Worm (Caenorhabditis elegans) whole organism, L3 larva: ENCODE measurements around the gene ncx-10.

Experiments used
- R02D3.7 ChIP-seq: fragments of 150-350 bp; optimal IDR thresholded peaks from 2 replicates; lab custom pipeline; 2014; ENCODE audit warnings: missing biosample characterization, missing genetic modification characterization
- ZK546.5 ChIP-seq: sonication (generic microtip); optimal IDR thresholded peaks from 2 replicates; lab custom pipeline; 2017; ENCODE audit warnings: missing biosample characterization, missing genetic modification characterization
- ama-1 ChIP-seq: fragments of 150-350 bp; optimal IDR thresholded peaks from 2 replicates; lab custom pipeline; 2018
- ceh-28 ChIP-seq: fragments of 150-350 bp; optimal IDR thresholded peaks from 2 replicates; lab custom pipeline; 2014; ENCODE audit warnings: missing biosample characterization, missing genetic modification reagents, missing genetic modification characterization
- ceh-9 ChIP-seq: sonication (generic microtip); optimal IDR thresholded peaks from 2 replicates; lab custom pipeline; 2018; ENCODE audit warnings: missing biosample characterization, missing genetic modification characterization
- daf-12 ChIP-seq: fragments of 150-350 bp; optimal IDR thresholded peaks from 2 replicates; lab custom pipeline; 2014; ENCODE audit warnings: missing biosample characterization, missing genetic modification reagents, missing genetic modification characterization
- egl-27 ChIP-seq: sonication (generic microtip); optimal IDR thresholded peaks from 4 replicates; lab custom pipeline; 2017; ENCODE audit warnings: missing biosample characterization, missing genetic modification reagents, missing genetic modification characterization
- egl-5 ChIP-seq: fragments of 150-350 bp; optimal IDR thresholded peaks from 2 replicates; lab custom pipeline; 2017; ENCODE audit warnings: missing biosample characterization, missing genetic modification reagents, missing genetic modification characterization, inconsistent platforms
- elt-1 ChIP-seq: fragments of 150-350 bp; optimal IDR thresholded peaks from 2 replicates; lab custom pipeline; 2014; ENCODE audit warnings: missing biosample characterization, missing genetic modification characterization
- elt-2 ChIP-seq: sonication (generic microtip); optimal IDR thresholded peaks from 2 replicates; lab custom pipeline; 2016; ENCODE audit warnings: missing genetic modification reagents, mild to moderate bottlenecking, missing genetic modification characterization, missing compliant biosample characterization
- elt-3 ChIP-seq, 3 experiments: fragments of 150-350 bp in 1 of 3; sonication (generic microtip) in 2 of 3; optimal IDR thresholded peaks; 2 replicates in 2 of 3; 4 replicates in 1 of 3; lab custom pipeline; 2014 to 2017; ENCODE audit warnings: missing biosample characterization in 3 of 3, missing genetic modification characterization in 3 of 3
- eor-1 ChIP-seq, 2 experiments: fragments of 150-350 bp; optimal IDR thresholded peaks; 2 replicates each; lab custom pipeline; 2014 to 2018; ENCODE audit warnings: missing biosample characterization in 2 of 2, missing genetic modification characterization in 2 of 2
- fkh-10 ChIP-seq: sonication (generic microtip); optimal IDR thresholded peaks from 2 replicates; lab custom pipeline; 2017; ENCODE audit warnings: missing biosample characterization, missing genetic modification reagents, missing genetic modification characterization
- fos-1 ChIP-seq: fragments of 150-350 bp; optimal IDR thresholded peaks from 2 replicates; lab custom pipeline; 2014; ENCODE audit warnings: missing biosample characterization, missing genetic modification characterization
- hmg-11 ChIP-seq: sonication (generic microtip); optimal IDR thresholded peaks from 2 replicates; lab custom pipeline; 2016; ENCODE audit warnings: missing genetic modification characterization, missing compliant biosample characterization
- jun-1 ChIP-seq: fragments of 150-350 bp; optimal IDR thresholded peaks from 2 replicates; lab custom pipeline; 2014; ENCODE audit warnings: missing biosample characterization, missing genetic modification reagents, missing genetic modification characterization
- lin-15B ChIP-seq: fragments of 150-350 bp; optimal IDR thresholded peaks from 2 replicates; lab custom pipeline; 2014; ENCODE audit warnings: missing biosample characterization, missing genetic modification characterization
- lin-39 ChIP-seq: fragments of 150-350 bp; optimal IDR thresholded peaks from 2 replicates; lab custom pipeline; 2018; ENCODE audit warnings: missing biosample characterization, missing genetic modification reagents, missing genetic modification characterization
- mdl-1 ChIP-seq: fragments of 150-350 bp; optimal IDR thresholded peaks from 2 replicates; lab custom pipeline; 2014; ENCODE audit warnings: missing biosample characterization, missing genetic modification characterization
- mml-1 ChIP-seq: fragments of 150-350 bp; sonication (generic microtip); optimal IDR thresholded peaks from 3 replicates; lab custom pipeline; 2014; ENCODE audit warnings: missing biosample characterization, missing genetic modification characterization
- nhr-11 ChIP-seq: fragments of 150-350 bp; optimal IDR thresholded peaks from 2 replicates; lab custom pipeline; 2014; ENCODE audit warnings: missing biosample characterization, missing genetic modification characterization
- nhr-237 ChIP-seq: fragments of 150-350 bp; optimal IDR thresholded peaks from 2 replicates; lab custom pipeline; 2014; ENCODE audit warnings: missing biosample characterization, missing genetic modification characterization
- nhr-25 ChIP-seq: sonication (generic microtip); optimal IDR thresholded peaks from 2 replicates; lab custom pipeline; 2017; ENCODE audit warnings: missing biosample characterization, missing genetic modification characterization
- nhr-67 ChIP-seq: fragments of 150-350 bp; optimal IDR thresholded peaks from 2 replicates; lab custom pipeline; 2014; ENCODE audit warnings: missing biosample characterization, missing genetic modification characterization
- nhr-76 ChIP-seq: fragments of 150-350 bp; sonication (generic microtip); optimal IDR thresholded peaks from 5 replicates; lab custom pipeline; 2014; ENCODE audit warnings: missing biosample characterization, missing genetic modification characterization
- nhr-77 ChIP-seq: fragments of 150-350 bp; optimal IDR thresholded peaks from 2 replicates; lab custom pipeline; 2014; ENCODE audit warnings: missing biosample characterization, missing genetic modification characterization
- pha-4 ChIP-seq: fragments of 150-350 bp; optimal IDR thresholded peaks from 2 replicates; lab custom pipeline; 2014; ENCODE audit warnings: missing biosample characterization, missing genetic modification reagents, missing genetic modification characterization
- pqm-1 ChIP-seq: fragments of 150-350 bp; optimal IDR thresholded peaks from 2 replicates; lab custom pipeline; 2017; ENCODE audit warnings: missing biosample characterization, missing genetic modification characterization, inconsistent platforms
- sea-2 ChIP-seq: fragments of 150-350 bp; sonication (generic microtip); optimal IDR thresholded peaks from 4 replicates; lab custom pipeline; 2014; ENCODE audit warnings: missing biosample characterization, missing genetic modification reagents, missing genetic modification characterization
- skn-1 ChIP-seq: fragments of 150-350 bp; optimal IDR thresholded peaks from 2 replicates; lab custom pipeline; 2014; ENCODE audit warnings: missing biosample characterization, missing genetic modification characterization
- unc-39 ChIP-seq: sonication (generic microtip); optimal IDR thresholded peaks from 4 replicates; lab custom pipeline; 2017; ENCODE audit warnings: missing biosample characterization, missing genetic modification characterization
- zag-1 ChIP-seq: fragments of 150-350 bp; optimal IDR thresholded peaks from 2 replicates; lab custom pipeline; 2014; ENCODE audit warnings: missing biosample characterization, missing genetic modification characterization
- ztf-11 ChIP-seq: fragments of 150-350 bp; optimal IDR thresholded peaks from 2 replicates; lab custom pipeline; 2014; ENCODE audit warnings: missing biosample characterization, missing genetic modification characterization
- ztf-4 ChIP-seq: fragments of 150-350 bp; optimal IDR thresholded peaks from 2 replicates; lab custom pipeline; 2014; ENCODE audit warnings: missing biosample characterization, missing genetic modification characterization

ncx-10 gene

ce11 chrV:7925483-7925882, 7.4 kb downstream of the ncx-10 start, which contains the start of gene srsx-7:
Gene srsx-7 (plus strand): TSS chrV:7925783.
- TF ChIP-seq R02D3.7 (tag; lab: Kevin White, UChicago) (no peak), skn-1 (no peak), ZK546.5 (tag; lab: Kevin White, UChicago) (no peak), nhr-25 (tag; lab: Kevin White, UChicago) (no peak), egl-5 (no peak), nhr-77 (tag; lab: Kevin White, UChicago) (no peak), mml-1 (tag; lab: Kevin White, UChicago) (no peak), eor-1 (tag; optimal IDR thresholded peaks at IDR 0.05; lab: Kevin White, UChicago) (no peak), fos-1 (no peak), lin-39 (tag; lab: Kevin White, UChicago) (no peak), pha-4 (tag; lab: Kevin White, UChicago) (no peak), nhr-237 (tag; lab: Kevin White, UChicago) (no peak), elt-3 (tag; optimal IDR thresholded peaks at IDR 0.05; lab: Kevin White, UChicago) (no peak), ceh-28 (tag; lab: Kevin White, UChicago) (no peak), ztf-4 (tag; lab: Kevin White, UChicago) (no peak)
- TF ChIP-seq, all 47 proteins: peak for 0

- no peak for TF ChIP-seq nhr-11 (tag; lab: Kevin White, UChicago)
- no peak for TF ChIP-seq egl-27 (tag; lab: Kevin White, UChicago)
- TF ChIP-seq elt-1, result no peak
- TF ChIP-seq nhr-67, result no peak
- TF ChIP-seq fkh-10 (GFP tag; lab: Kevin White, UChicago), result peak; percentile 1
- TF ChIP-seq ama-1 (lab: Kevin White, UChicago), result no peak
These were observed 24.5 kb downstream of the ncx-10 start for ce11 chrV:7908431-7908830.

ce11 chrV:7904389-7904788, 28.5 kb downstream of the ncx-10 start:
- TF ChIP-seq egl-27 (tag; lab: Kevin White, UChicago) (no peak), fos-1 (no peak), pqm-1 (tag; lab: Kevin White, UChicago) (no peak), fkh-10 (GFP tag; lab: Kevin White, UChicago) (peak; percentile 19), ceh-9 (tag; lab: Kevin White, UChicago) (no peak)

ce11 chrV:7901222-7901621, 31.7 kb downstream of the ncx-10 start:
- TF ChIP-seq elt-1 (no peak), nhr-67 (no peak), elt-2 (tag; lab: Kevin White, UChicago) (no peak), daf-12 (tag; lab: Kevin White, UChicago) (no peak), lin-15B (tag; lab: Kevin White, UChicago) (no peak), sea-2 (GFP tag; lab: Kevin White, UChicago) (no peak), zag-1 (tag; lab: Kevin White, UChicago) (no peak), nhr-76 (no peak), jun-1 (tag; lab: Kevin White, UChicago) (no peak)
- TF ChIP-seq, all 47 proteins: peak for 0

- TF ChIP-seq elt-1 (no peak), ztf-11 (tag; lab: Kevin White, UChicago) (no peak), nhr-77 (tag; lab: Kevin White, UChicago) (no peak), nhr-76 (no peak), mdl-1 (tag; lab: Kevin White, UChicago) (no peak), ZK546.5 (tag; lab: Kevin White, UChicago) (no peak), fkh-10 (GFP tag; lab: Kevin White, UChicago) (no peak), mml-1 (tag; lab: Kevin White, UChicago) (no peak), unc-39 (tag; lab: Kevin White, UChicago) (no peak), hmg-11 (tag; lab: Kevin White, UChicago) (no peak), lin-39 (tag; lab: Kevin White, UChicago) (no peak), ceh-28 (tag; lab: Kevin White, UChicago) (no peak)
- TF ChIP-seq, all 47 proteins: peak for 0
These were observed 33.1 kb downstream of the ncx-10 start, which contains the start of gene F40A3.7 for ce11 chrV:7899761-7900160. Gene F40A3.7 (minus strand): TSS chrV:7899861.
